Worm (Caenorhabditis elegans): Measurements from ENCODE around the gene eif-2Bdelta.

eif-2Bdelta gene

ce11 chrV:9503152-9503817 lies 10.3 kb upstream of the eif-2Bdelta start (continued):
- TF ChIP-seq ceh-40 (GFP tag; IDR thresholded peaks at IDR 0.05), result 0 out of 2 replicates have a peak, but pooled peaks have one; percentile 70
- TF ChIP-seq dpl-1 (GFP tag; optimal IDR thresholded peaks at IDR 0.05), result no peak
- TF ChIP-seq F55B11.4 (tag; optimal IDR thresholded peaks at IDR 0.05; ENCODE audit: borderline replicate concordance, insufficient read depth), result no peak
- no peak for TF ChIP-seq egrh-3 (GFP tag; IDR thresholded peaks at IDR 0.05)
- peak; percentile 88 for TF ChIP-seq him-1 (tag; optimal IDR thresholded peaks at IDR 0.05)
- TF ChIP-seq Y79H2A.3 (GFP tag; conservative IDR thresholded peaks at IDR 0.05), result no peak
- no peak for TF ChIP-seq dpff-1 (tag; optimal IDR thresholded peaks at IDR 0.05)
- no peak for TF ChIP-seq zfh-2 (GFP tag; conservative IDR thresholded peaks at IDR 0.05)
- TF ChIP-seq nhr-179 (tag; optimal IDR thresholded peaks at IDR 0.05), result no peak
- no peak for TF ChIP-seq tlf-1 (GFP tag; optimal IDR thresholded peaks at IDR 0.05)
- peak; percentile 27 for TF ChIP-seq athp-1 (tag; optimal IDR thresholded peaks at IDR 0.05)
- TF ChIP-seq snpc-1.3 (tag; optimal IDR thresholded peaks at IDR 0.05; ENCODE audit: insufficient read depth), result peak; percentile 67
- peak; percentile 74; the same call in 1 of the 2 replicates for TF ChIP-seq let-526 (GFP tag; IDR thresholded peaks at IDR 0.05)
- TF ChIP-seq rcor-1 (GFP tag; IDR thresholded peaks at IDR 0.05), result peak; percentile 78
- 0 out of 2 replicates have a peak, but pooled peaks have one; percentile 36 for TF ChIP-seq ceh-58 (GFP tag; IDR thresholded peaks at IDR 0.05)
- peak; percentile 40 for TF ChIP-seq somi-1 (GFP tag; optimal IDR thresholded peaks at IDR 0.05)
- peak; percentile 49 for TF ChIP-seq T07F8.4 (tag; optimal IDR thresholded peaks at IDR 0.05)
- peak; percentile 43; the same call in 1 of the 2 replicates for TF ChIP-seq C06A6.2 (GFP tag; conservative IDR thresholded peaks at IDR 0.05)
- no peak for TF ChIP-seq efl-1 (GFP tag; optimal IDR thresholded peaks at IDR 0.05)
- peak; percentile 74 for TF ChIP-seq repo-1 (tag; optimal IDR thresholded peaks at IDR 0.05)
- peak; percentile 65 for TF ChIP-seq ceh-27 (GFP tag; optimal IDR thresholded peaks at IDR 0.05)
- peak; percentile 44; the same call in 1 of the 2 replicates for TF ChIP-seq pbrm-1 (GFP tag; IDR thresholded peaks at IDR 0.05)
- no peak for TF ChIP-seq attf-3 (GFP tag; conservative IDR thresholded peaks at IDR 0.05)
- TF ChIP-seq lin-54 (GFP tag; optimal IDR thresholded peaks at IDR 0.05), result no peak
- peak; percentile 89 for TF ChIP-seq nfyb-1 (GFP tag; IDR thresholded peaks at IDR 0.05)
- TF ChIP-seq dox-1 (GFP tag; IDR thresholded peaks at IDR 0.05), result peak; percentile 80
- TF ChIP-seq F10E7.11 (tag; optimal IDR thresholded peaks at IDR 0.05), result no peak
- TF ChIP-seq K12H6.12 (tag; optimal IDR thresholded peaks at IDR 0.05), result peak; percentile 45
- peak; percentile 88 for TF ChIP-seq snpc-1.1 (tag; optimal IDR thresholded peaks at IDR 0.05; ENCODE audit: insufficient read depth)
- no peak for TF ChIP-seq unc-62 (GFP tag; optimal IDR thresholded peaks at IDR 0.05)
- TF ChIP-seq pha-4 (tag; optimal IDR thresholded peaks at IDR 0.05), result no peak
- peak in 1 of 3 experiments; percentile 53 for TF ChIP-seq lin-35 (GFP tag; optimal IDR thresholded peaks at IDR 0.05)

- no peak for TF ChIP-seq ztf-18 (tag; optimal IDR thresholded peaks at IDR 0.05)
- no peak for TF ChIP-seq attf-6 (GFP tag; IDR thresholded peaks at IDR 0.05)
- no peak for TF ChIP-seq F55B11.4 (tag; optimal IDR thresholded peaks at IDR 0.05; ENCODE audit: borderline replicate concordance, insufficient read depth)
- no peak for TF ChIP-seq madf-10 (tag; optimal IDR thresholded peaks at IDR 0.05)
- TF ChIP-seq Y53F4B.3 (GFP tag; IDR thresholded peaks at IDR 0.05), result no peak
- no peak for TF ChIP-seq ztf-22 (GFP tag; optimal IDR thresholded peaks at IDR 0.05)
- TF ChIP-seq Y79H2A.3 (GFP tag; conservative IDR thresholded peaks at IDR 0.05), result no peak
- TF ChIP-seq atf-7 (tag; optimal IDR thresholded peaks at IDR 0.05), result no peak
Measured at ce11 chrV:9504474-9504960, 9.1 kb upstream of the eif-2Bdelta start, which contains the start of gene haao-1. Gene haao-1, plus strand, starts transcription at chrV:9504910.
